Worm (Caenorhabditis elegans): Measurements from ENCODE around the gene aagr-3.

aagr-3 gene

ce11 chrV:9703549-9703948 lies 25.8 kb downstream of the aagr-3 start:
- TF ChIP-seq K11D2.4 (GFP tag; IDR thresholded peaks at IDR 0.05), result no peak
- TF ChIP-seq lsl-1 (GFP tag; optimal IDR thresholded peaks at IDR 0.05), result peak; percentile 86
- TF ChIP-seq efl-1 (GFP tag; optimal IDR thresholded peaks at IDR 0.05), result peak; percentile 85
- TF ChIP-seq madf-8 (GFP tag; conservative IDR thresholded peaks at IDR 0.05), result peak; percentile 44
- TF ChIP-seq F33H1.4 (GFP tag; IDR thresholded peaks at IDR 0.05), result peak; percentile 64
- no peak for TF ChIP-seq lin-54 (GFP tag; optimal IDR thresholded peaks at IDR 0.05)
- no peak for TF ChIP-seq C06A6.2 (GFP tag; conservative IDR thresholded peaks at IDR 0.05)
- no peak for TF ChIP-seq F55B11.4 (tag; optimal IDR thresholded peaks at IDR 0.05; ENCODE audit: borderline replicate concordance, insufficient read depth)
- no peak for TF ChIP-seq Y53F4B.3 (GFP tag; IDR thresholded peaks at IDR 0.05)
- peak; percentile 42 for TF ChIP-seq xnd-1 (tag; optimal IDR thresholded peaks at IDR 0.05)
- TF ChIP-seq lin-40 (tag; optimal IDR thresholded peaks at IDR 0.05), result no peak
- peak; percentile 83 for TF ChIP-seq madf-6 (GFP tag; IDR thresholded peaks at IDR 0.05)
- no peak for TF ChIP-seq aptf-3 (GFP tag; IDR thresholded peaks at IDR 0.05)
- TF ChIP-seq snpc-4 (GFP tag; optimal IDR thresholded peaks at IDR 0.05), result no peak
- no peak for TF ChIP-seq snpc-4 (tag; optimal IDR thresholded peaks at IDR 0.05)
- TF ChIP-seq ceh-91 (GFP tag; IDR thresholded peaks at IDR 0.05), result peak; percentile 63
- no peak for TF ChIP-seq attf-3 (GFP tag; conservative IDR thresholded peaks at IDR 0.05)
- TF ChIP-seq ceh-58 (GFP tag; IDR thresholded peaks at IDR 0.05), result no peak
- TF ChIP-seq dpl-1 (GFP tag; optimal IDR thresholded peaks at IDR 0.05), result peak; percentile 43
- TF ChIP-seq ekl-4 (GFP tag; IDR thresholded peaks at IDR 0.05), result no peak

- TF ChIP-seq mxl-1 (tag; optimal IDR thresholded peaks at IDR 0.05) (no peak), egrh-3 (GFP tag; IDR thresholded peaks at IDR 0.05) (no peak), nhr-80 (tag; optimal IDR thresholded peaks at IDR 0.05) (no peak), hrde-1 (tag; optimal IDR thresholded peaks at IDR 0.05; ENCODE audit: borderline replicate concordance) (no peak), F33H1.4 (GFP tag; IDR thresholded peaks at IDR 0.05) (no peak), mel-28 (tag; optimal IDR thresholded peaks at IDR 0.05; ENCODE audit: borderline replicate concordance) (no peak), ceh-91 (GFP tag; IDR thresholded peaks at IDR 0.05) (no peak), nhr-90 (tag; optimal IDR thresholded peaks at IDR 0.05) (no peak), ceh-79 (tag; optimal IDR thresholded peaks at IDR 0.05) (no peak), atf-7 (tag; optimal IDR thresholded peaks at IDR 0.05) (no peak), lin-54 (GFP tag; optimal IDR thresholded peaks at IDR 0.05) (no peak), ztf-6 (GFP tag; IDR thresholded peaks at IDR 0.05) (no peak), K11D2.4 (GFP tag; IDR thresholded peaks at IDR 0.05) (no peak), pha-4 (tag; optimal IDR thresholded peaks at IDR 0.05) (no peak), xnd-1 (tag; optimal IDR thresholded peaks at IDR 0.05) (no peak), B0019.2 (GFP tag; conservative IDR thresholded peaks at IDR 0.05) (no peak), chd-7 (tag; optimal IDR thresholded peaks at IDR 0.05) (no peak), sptf-2 (GFP tag; optimal IDR thresholded peaks at IDR 0.05) (no peak)
Measured at ce11 chrV:9702755-9703154, 26.6 kb downstream of the aagr-3 start, which contains the start of gene xbx-6. Gene xbx-6, plus strand, starts transcription at chrV:9703055.

- no peak for TF ChIP-seq madf-8 (GFP tag; conservative IDR thresholded peaks at IDR 0.05)
- peak; percentile 10 for TF ChIP-seq nhr-80 (tag; optimal IDR thresholded peaks at IDR 0.05)
Measured at ce11 chrV:9701861-9702260, 27.5 kb downstream of the aagr-3 start.

ce11 chrV:9699216-9699615 lies 30.1 kb downstream of the aagr-3 start:
- TF ChIP-seq ama-1 (optimal IDR thresholded peaks at IDR 0.05) (no peak), ama-1 (GFP tag; optimal IDR thresholded peaks at IDR 0.05) (no peak), bed-2 (GFP tag; IDR thresholded peaks at IDR 0.05) (no peak), egl-18 (GFP tag; IDR thresholded peaks at IDR 0.05) (no peak), nfya-2 (GFP tag; IDR thresholded peaks at IDR 0.05) (no peak), lin-26 (GFP tag; IDR thresholded peaks at IDR 0.05) (no peak), K11D2.4 (GFP tag; IDR thresholded peaks at IDR 0.05) (no peak), ztf-26 (tag; optimal IDR thresholded peaks at IDR 0.05) (no peak), lsy-27 (tag; optimal IDR thresholded peaks at IDR 0.05; ENCODE audit: borderline replicate concordance, insufficient read depth) (no peak), rec-8 (tag; optimal IDR thresholded peaks at IDR 0.05) (no peak), attf-3 (GFP tag; conservative IDR thresholded peaks at IDR 0.05) (no peak), nhr-80 (tag; optimal IDR thresholded peaks at IDR 0.05) (no peak), cebp-1 (GFP tag; IDR thresholded peaks at IDR 0.05) (no peak), cebp-1 (tag; optimal IDR thresholded peaks at IDR 0.05) (no peak), repo-1 (tag; optimal IDR thresholded peaks at IDR 0.05) (no peak), hmg-20 (GFP tag; IDR thresholded peaks at IDR 0.05) (no peak)

All from whole organism, young adult.